ENCODE assay signal across 4 fruit fly cellular contexts in the genomic region with DNA sequence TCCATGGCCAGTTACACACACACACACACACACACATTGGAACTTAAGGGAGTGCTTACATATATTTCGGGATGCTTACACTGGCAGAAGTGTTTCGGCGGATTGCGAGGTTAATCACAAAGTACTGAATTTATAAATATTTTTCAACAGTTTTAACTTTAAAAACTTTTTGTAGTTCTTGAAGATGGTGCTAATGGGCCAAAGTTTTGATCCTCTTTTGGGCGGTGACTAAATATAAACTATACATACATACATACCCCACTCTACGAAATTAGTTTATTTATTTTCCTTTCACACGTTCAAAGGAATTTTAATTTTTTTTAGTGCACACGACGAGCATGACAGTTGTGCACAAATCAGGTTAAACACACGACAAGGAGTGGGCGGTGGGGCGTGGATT.
TF ChIP-seq lines count a peak whose summit lies in the region.

No protein-coding gene starts in this region.

- no peak for TF ChIP-seq CTCF in whole organism, embryonic (GFP tag; optimal IDR thresholded peaks at IDR 0.05; lab: Kevin White, UChicago)

TF ChIP-seq in whole organism, embryonic, 481 proteins besides CTCF, POLR2A, EP300 and RAD21:
- TF ChIP-seq Bdp1 (GFP tag; optimal IDR thresholded peaks at IDR 0.05; lab: Kevin White, UChicago) (no peak), Lim3 (GFP tag; IDR thresholded peaks at IDR 0.05; lab: Robert Waterston, UW) (no peak), NK7.1 (GFP tag; optimal IDR thresholded peaks at IDR 0.05; lab: Kevin White, UChicago) (no peak), Dbx (GFP tag; IDR thresholded peaks at IDR 0.05; lab: Robert Waterston, UW) (no peak), CG13296 (GFP tag; optimal IDR thresholded peaks at IDR 0.05; lab: Kevin White, UChicago) (no peak), CG13624 (GFP tag; optimal IDR thresholded peaks at IDR 0.05; lab: Kevin White, UChicago) (no peak), CG15269 (tag; optimal IDR thresholded peaks at IDR 0.05; lab: Kevin White, UChicago) (no peak), mld (GFP tag; IDR thresholded peaks at IDR 0.05; lab: Robert Waterston, UW; ENCODE audit: partially characterized antibody) (no peak), CG8944 (GFP tag; optimal IDR thresholded peaks at IDR 0.05; lab: Kevin White, UChicago) (no peak), Bteb2 (GFP tag; optimal IDR thresholded peaks at IDR 0.05; lab: Kevin White, UChicago) (no peak), Med (GFP tag; lab: Kevin White, UChicago) (peak; percentile 55), CG17612 (GFP tag; IDR thresholded peaks at IDR 0.05; lab: Robert Waterston, UW) (no peak), ci (GFP tag; IDR thresholded peaks at IDR 0.05; lab: Robert Waterston, UW) (no peak), peb (GFP tag; IDR thresholded peaks at IDR 0.05; lab: Robert Waterston, UW) (no peak), fd96Cb (tag; optimal IDR thresholded peaks at IDR 0.05; lab: Kevin White, UChicago) (no peak), CG11504 (tag; optimal IDR thresholded peaks at IDR 0.05; lab: Kevin White, UChicago) (no peak), Side (GFP tag; optimal IDR thresholded peaks at IDR 0.05; lab: Kevin White, UChicago) (no peak), zf30C (GFP tag; optimal IDR thresholded peaks at IDR 0.05; lab: Kevin White, UChicago) (no peak), CG2678 (tag; optimal IDR thresholded peaks at IDR 0.05; lab: Kevin White, UChicago) (peak; percentile 17), sens (GFP tag; lab: Kevin White, UChicago) (peak; percentile 70), row (GFP tag; IDR thresholded peaks at IDR 0.05; lab: Robert Waterston, UW) (0 out of 3 replicates have a peak, but pooled peaks have one; percentile 15)

TF ChIP-seq in whole organism, prepupa, 60 proteins besides CTCF, POLR2A, EP300 and RAD21:
- TF ChIP-seq ss (GFP tag; optimal IDR thresholded peaks at IDR 0.05; lab: Kevin White, UChicago) (peak in 1 of 2 experiments; percentile 14), CG7368 (GFP tag; optimal IDR thresholded peaks at IDR 0.05; lab: Kevin White, UChicago) (no peak), CG32006 (GFP tag; optimal IDR thresholded peaks at IDR 0.05; lab: Kevin White, UChicago) (peak; percentile 10), CG6808 (GFP tag; optimal IDR thresholded peaks at IDR 0.05; lab: Kevin White, UChicago) (peak; percentile 2), Ets96B (tag; optimal IDR thresholded peaks at IDR 0.05; lab: Kevin White, UChicago) (peak; percentile 27), svp (GFP tag; lab: Kevin White, UChicago) (peak; percentile 27), Blimp-1 (GFP tag; optimal IDR thresholded peaks at IDR 0.05; lab: Kevin White, UChicago) (no peak), CG11762 (GFP tag; optimal IDR thresholded peaks at IDR 0.05; lab: Kevin White, UChicago; ENCODE audit: insufficient read depth) (no peak), Gug (GFP tag; IDR thresholded peaks at IDR 0.05; lab: Robert Waterston, UW) (no peak), CG11902 (GFP tag; optimal IDR thresholded peaks at IDR 0.05; lab: Kevin White, UChicago) (no peak), acj6 (GFP tag; optimal IDR thresholded peaks at IDR 0.05; lab: Kevin White, UChicago) (no peak), Hr4 (GFP tag; optimal IDR thresholded peaks at IDR 0.05; lab: Kevin White, UChicago) (no peak), CG10669 (GFP tag; optimal IDR thresholded peaks at IDR 0.05; lab: Kevin White, UChicago) (peak; percentile 17), cyc (GFP tag; optimal IDR thresholded peaks at IDR 0.05; lab: Kevin White, UChicago) (peak; percentile 3), Met (GFP tag; optimal IDR thresholded peaks at IDR 0.05; lab: Kevin White, UChicago) (peak; percentile 11), CG8319 (GFP tag; optimal IDR thresholded peaks at IDR 0.05; lab: Kevin White, UChicago) (no peak), Hr39 (GFP tag; optimal IDR thresholded peaks at IDR 0.05; lab: Kevin White, UChicago) (no peak), Eip78C (GFP tag; lab: Kevin White, UChicago) (peak; percentile 18), vri (GFP tag; optimal IDR thresholded peaks at IDR 0.05; lab: Kevin White, UChicago) (no peak), fkh (GFP tag; optimal IDR thresholded peaks at IDR 0.05; lab: Kevin White, UChicago) (no peak), esn (GFP tag; optimal IDR thresholded peaks at IDR 0.05; lab: Kevin White, UChicago) (peak; percentile 16), spab (GFP tag; optimal IDR thresholded peaks at IDR 0.05; lab: Kevin White, UChicago) (no peak)
TF ChIP-seq in whole organism, prepupa: peak in this region for 10.

TF ChIP-seq in whole organism, pupa, 21 proteins besides CTCF, POLR2A, EP300 and RAD21:
- peak; percentile 46 for TF ChIP-seq CG8159 (tag; optimal IDR thresholded peaks at IDR 0.05; lab: Kevin White, UChicago)
- TF ChIP-seq CG4496 (GFP tag; IDR thresholded peaks at IDR 0.05; lab: Robert Waterston, UW), result no peak
- peak; percentile 27 for TF ChIP-seq CG15710 (tag; optimal IDR thresholded peaks at IDR 0.05; lab: Kevin White, UChicago)
- no peak for TF ChIP-seq EcR (GFP tag; optimal IDR thresholded peaks at IDR 0.05; lab: Kevin White, UChicago)
- TF ChIP-seq CG9948 (tag; optimal IDR thresholded peaks at IDR 0.05; lab: Kevin White, UChicago), result peak; percentile 9

TF ChIP-seq in whole organism, wandering third instar larva, 38 proteins besides CTCF, POLR2A, EP300 and RAD21:
- no peak for TF ChIP-seq h (GFP tag; optimal IDR thresholded peaks at IDR 0.05; lab: Kevin White, UChicago)
- TF ChIP-seq sv (GFP tag; optimal IDR thresholded peaks at IDR 0.05; lab: Kevin White, UChicago), result no peak
- peak; percentile 22 for TF ChIP-seq fru (GFP tag; optimal IDR thresholded peaks at IDR 0.05; lab: Kevin White, UChicago)
- no peak for TF ChIP-seq GATAd (GFP tag; optimal IDR thresholded peaks at IDR 0.05; lab: Kevin White, UChicago)
- TF ChIP-seq HLH106 (tag; optimal IDR thresholded peaks at IDR 0.05; lab: Kevin White, UChicago), result peak; percentile 16
- TF ChIP-seq ey (GFP tag; optimal IDR thresholded peaks at IDR 0.05; lab: Kevin White, UChicago), result no peak
- no peak for TF ChIP-seq Myc (optimal IDR thresholded peaks at IDR 0.05; lab: Kevin White, UChicago)
- no peak for TF ChIP-seq br (GFP tag; optimal IDR thresholded peaks at IDR 0.05; lab: Kevin White, UChicago)
- no peak for TF ChIP-seq Sp1 (GFP tag; optimal IDR thresholded peaks at IDR 0.05; lab: Kevin White, UChicago)
- no peak for TF ChIP-seq tai (GFP tag; optimal IDR thresholded peaks at IDR 0.05; lab: Kevin White, UChicago)
- TF ChIP-seq usp (GFP tag; optimal IDR thresholded peaks at IDR 0.05; lab: Kevin White, UChicago), result no peak
- TF ChIP-seq pan (optimal IDR thresholded peaks at IDR 0.05; lab: Kevin White, UChicago), result no peak
- no peak for TF ChIP-seq Hr83 (GFP tag; optimal IDR thresholded peaks at IDR 0.05; lab: Kevin White, UChicago; ENCODE audit: poor library complexity, severe bottlenecking)
- TF ChIP-seq sage (GFP tag; optimal IDR thresholded peaks at IDR 0.05; lab: Kevin White, UChicago), result no peak
- no peak for TF ChIP-seq lola (GFP tag; optimal IDR thresholded peaks at IDR 0.05; lab: Kevin White, UChicago)
